Fruit fly (Drosophila melanogaster): ENCODE results near the gene yellow-e.
A peak's percentile ranks its signal among the peaks of the same experiment; 100 is the strongest.

The yellow-e gene

DNA sequence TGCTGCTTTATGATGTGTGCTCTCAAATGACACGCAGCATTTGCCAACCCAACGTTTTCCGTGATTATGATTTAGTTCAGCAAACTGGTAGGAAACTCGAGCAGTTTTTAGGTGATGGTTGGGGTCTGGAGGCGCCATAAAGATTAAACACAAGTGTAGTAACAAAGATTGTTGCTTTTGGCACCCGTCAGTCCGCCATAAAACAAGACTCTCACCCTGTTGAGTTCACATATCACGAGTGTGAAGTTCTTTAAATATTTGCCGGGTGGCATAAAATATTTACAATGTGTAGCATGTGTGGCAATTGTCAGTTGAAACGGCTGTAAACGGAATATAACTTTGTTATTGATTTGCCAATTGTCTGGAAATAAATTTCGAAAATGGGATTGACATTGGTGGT is 26.6 kb upstream of the yellow-e start:
- no peak for TF ChIP-seq CG14655 (GFP tag; optimal IDR thresholded peaks at IDR 0.05)
- TF ChIP-seq CG34367 (tag; optimal IDR thresholded peaks at IDR 0.05), result no peak
- no peak for TF ChIP-seq CG4496 (GFP tag; IDR thresholded peaks at IDR 0.05)
- no peak for TF ChIP-seq CG9948 (tag; optimal IDR thresholded peaks at IDR 0.05)
- TF ChIP-seq CG17806 (tag; optimal IDR thresholded peaks at IDR 0.05), result no peak

DNA sequence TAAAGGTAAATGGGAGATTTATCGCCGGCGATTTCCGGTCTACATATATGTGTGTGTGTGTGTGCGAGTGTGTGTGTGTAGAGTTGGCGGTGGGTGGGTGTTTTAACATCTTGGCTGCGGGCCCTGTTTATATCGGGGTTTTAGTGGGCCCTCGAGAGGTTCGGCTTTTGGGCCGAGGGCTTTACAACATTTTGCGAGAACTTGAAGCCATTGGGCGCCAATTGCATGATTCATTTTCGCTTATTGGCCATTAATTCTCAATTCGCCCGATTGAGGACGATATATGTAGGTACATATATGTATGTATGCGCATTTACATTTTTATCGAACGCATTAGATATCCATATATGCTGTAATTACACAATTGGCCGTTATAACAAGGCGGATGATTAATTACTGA is 20.8 kb upstream of the yellow-e start:
- TF ChIP-seq CG15710 (tag; optimal IDR thresholded peaks at IDR 0.05) (no peak), CG4496 (GFP tag; IDR thresholded peaks at IDR 0.05) (no peak), Pif1B (GFP tag; optimal IDR thresholded peaks at IDR 0.05) (no peak), CG8159 (tag; optimal IDR thresholded peaks at IDR 0.05) (no peak), CG12605 (GFP tag; IDR thresholded peaks at IDR 0.05) (no peak), CG9948 (tag; optimal IDR thresholded peaks at IDR 0.05) (no peak), gl (tag; optimal IDR thresholded peaks at IDR 0.05) (no peak), D1 (tag; optimal IDR thresholded peaks at IDR 0.05) (no peak), Ets98B (GFP tag; IDR thresholded peaks at IDR 0.05) (no peak), rn (GFP tag; IDR thresholded peaks at IDR 0.05) (no peak), CG14655 (GFP tag; optimal IDR thresholded peaks at IDR 0.05) (no peak), Snoo (tag; optimal IDR thresholded peaks at IDR 0.05) (no peak), CG17806 (tag; optimal IDR thresholded peaks at IDR 0.05) (no peak)

DNA sequence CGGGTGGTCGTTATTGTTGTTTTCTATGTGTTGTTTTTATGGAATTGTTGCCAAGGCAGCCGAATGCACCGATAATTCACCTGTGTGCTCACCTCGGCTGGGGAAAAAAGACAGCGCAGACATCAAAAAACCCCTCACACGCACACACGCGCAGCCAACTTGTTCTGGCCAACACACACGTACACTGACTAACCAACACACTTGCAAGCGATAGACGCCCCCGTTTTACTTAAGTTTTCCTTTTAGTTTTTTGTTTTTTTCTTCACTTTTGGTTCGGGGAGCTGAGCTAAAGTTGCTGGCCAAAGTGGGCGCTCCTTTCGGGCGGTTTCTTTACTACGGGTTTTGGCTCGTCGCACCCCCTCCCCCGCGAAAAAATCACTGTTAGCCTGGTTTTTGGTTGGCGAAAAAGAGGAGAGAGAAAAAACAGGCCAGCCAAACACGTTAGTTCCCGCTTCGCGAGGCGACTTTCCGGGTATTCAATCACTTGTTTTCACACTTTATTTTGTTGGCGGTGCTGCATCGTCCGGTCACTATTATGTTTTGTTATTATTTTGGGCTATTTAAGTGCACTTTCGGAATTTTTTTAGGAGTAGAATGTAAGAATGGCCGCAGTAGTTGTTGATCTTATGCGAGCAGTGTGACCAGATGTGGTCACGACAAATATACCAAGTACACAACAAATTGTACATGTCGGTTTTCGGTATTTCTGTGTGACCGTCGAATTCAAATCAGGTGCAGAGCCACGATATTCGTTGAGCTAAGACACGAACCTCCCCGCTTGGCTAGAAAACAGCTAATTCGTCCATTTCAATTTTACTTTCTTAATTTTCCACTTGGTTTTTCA is 19.5 kb upstream of the yellow-e start, which contains the start of gene yrt:
Gene yrt (minus strand): TSS at position 660 of the 844 bp plus-strand sequence.
- TF ChIP-seq fd96Ca (GFP tag; IDR thresholded peaks at IDR 0.05) (no peak), CG10348 (GFP tag; IDR thresholded peaks at IDR 0.05) (no peak), CG34367 (tag; optimal IDR thresholded peaks at IDR 0.05) (no peak), CG15710 (tag; optimal IDR thresholded peaks at IDR 0.05) (no peak), CG13204 (GFP tag; optimal IDR thresholded peaks at IDR 0.05) (peak; percentile 9), CG8159 (tag; optimal IDR thresholded peaks at IDR 0.05) (no peak), CG32121 (GFP tag; IDR thresholded peaks at IDR 0.05) (0 out of 2 replicates have a peak, but pooled peaks have one; percentile 9)

DNA sequence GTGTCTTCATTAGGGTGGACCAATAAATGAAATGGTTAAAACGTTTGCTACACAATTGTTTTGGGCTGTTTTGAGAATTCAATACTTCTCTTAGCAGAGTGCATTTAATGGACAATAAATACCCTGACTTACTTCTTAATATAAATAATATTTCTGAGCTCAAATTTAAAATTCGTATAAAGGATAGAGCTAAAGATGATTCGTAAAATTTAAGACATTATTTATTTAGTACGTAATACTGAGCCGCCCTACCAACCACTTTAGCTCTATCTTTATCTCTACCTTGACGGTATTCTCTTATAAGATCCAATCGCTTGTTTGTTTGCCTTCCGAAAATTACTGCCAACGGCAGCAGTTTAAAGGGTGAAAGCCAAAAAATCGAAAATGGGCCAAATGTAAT is 18.5 kb upstream of the yellow-e start:
- peak; percentile 87 for TF ChIP-seq CG34367 (tag; optimal IDR thresholded peaks at IDR 0.05)
- TF ChIP-seq Ets98B (GFP tag; IDR thresholded peaks at IDR 0.05), result peak; percentile 73
- peak; percentile 59; the same call in 1 of the 2 replicates for TF ChIP-seq CG32121 (GFP tag; IDR thresholded peaks at IDR 0.05)
- TF ChIP-seq CG8159 (tag; optimal IDR thresholded peaks at IDR 0.05), result peak; percentile 97
- peak; percentile 53 for TF ChIP-seq gl (tag; optimal IDR thresholded peaks at IDR 0.05)
- peak; percentile 72 for TF ChIP-seq CG14655 (GFP tag; optimal IDR thresholded peaks at IDR 0.05)
- peak; percentile 58 for TF ChIP-seq CG13204 (GFP tag; optimal IDR thresholded peaks at IDR 0.05)
- peak; percentile 87 for TF ChIP-seq CG4496 (GFP tag; IDR thresholded peaks at IDR 0.05)
- peak; percentile 80 for TF ChIP-seq Pif1A (GFP tag; optimal IDR thresholded peaks at IDR 0.05)
- peak; percentile 85 for TF ChIP-seq CG9948 (tag; optimal IDR thresholded peaks at IDR 0.05)
- TF ChIP-seq rn (GFP tag; IDR thresholded peaks at IDR 0.05), result peak; percentile 39; the same call in 1 of the 2 replicates
- 0 out of 3 replicates have a peak, but pooled peaks have one; percentile 30 for TF ChIP-seq fd96Ca (GFP tag; IDR thresholded peaks at IDR 0.05)
- peak; percentile 75 for TF ChIP-seq Pif1B (GFP tag; optimal IDR thresholded peaks at IDR 0.05)
- TF ChIP-seq D1 (tag; optimal IDR thresholded peaks at IDR 0.05), result peak; percentile 35
- no peak for TF ChIP-seq EcR (GFP tag; optimal IDR thresholded peaks at IDR 0.05)
- peak; percentile 74 for TF ChIP-seq CG8301 (tag; optimal IDR thresholded peaks at IDR 0.05)
- peak; percentile 77 for TF ChIP-seq Snoo (tag; optimal IDR thresholded peaks at IDR 0.05)
- TF ChIP-seq CG12605 (GFP tag; IDR thresholded peaks at IDR 0.05), result peak; percentile 83
- TF ChIP-seq CG10348 (GFP tag; IDR thresholded peaks at IDR 0.05), result 0 out of 2 replicates have a peak, but pooled peaks have one; percentile 15
- peak; percentile 70 for TF ChIP-seq CG17806 (tag; optimal IDR thresholded peaks at IDR 0.05)
- TF ChIP-seq CG15710 (tag; optimal IDR thresholded peaks at IDR 0.05), result peak; percentile 88

DNA sequence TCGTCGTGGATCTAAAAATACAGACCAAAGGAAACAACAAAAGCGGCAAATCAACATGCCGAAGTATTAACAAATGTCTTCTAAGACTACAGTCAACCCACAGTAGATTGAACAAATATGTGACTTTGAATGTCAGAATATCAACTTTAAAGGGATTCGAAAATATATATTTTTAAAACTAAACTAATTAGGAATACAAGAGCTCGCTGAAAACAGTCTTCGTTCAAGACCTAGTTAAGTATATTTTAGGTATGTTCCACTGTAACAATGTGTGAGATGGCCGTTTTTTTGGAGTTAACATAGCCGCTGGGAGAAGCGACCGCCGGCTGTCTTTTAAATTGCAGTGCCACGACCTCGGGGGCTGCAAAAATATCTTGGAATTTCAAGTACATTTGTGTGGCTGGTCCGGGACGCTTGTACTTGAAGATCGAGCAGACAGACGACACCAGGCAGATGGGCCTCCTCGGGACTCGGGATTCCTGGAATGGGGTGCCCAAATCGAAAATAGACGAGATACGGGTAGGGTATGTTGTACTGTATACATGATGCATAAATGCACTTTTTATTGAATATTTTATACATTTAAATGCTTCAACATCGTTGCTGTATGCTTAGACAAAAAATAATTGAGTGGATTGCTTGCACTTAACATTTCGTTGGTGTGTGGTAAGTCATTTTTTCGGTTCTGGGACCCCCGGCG is 13.4 kb upstream of the yellow-e start:
- peak; percentile 53 for TF ChIP-seq Pif1B (GFP tag; optimal IDR thresholded peaks at IDR 0.05)
- peak; percentile 65 for TF ChIP-seq CG9948 (tag; optimal IDR thresholded peaks at IDR 0.05)
- TF ChIP-seq CG13204 (GFP tag; optimal IDR thresholded peaks at IDR 0.05), result no peak
- peak; percentile 63 for TF ChIP-seq CG12605 (GFP tag; IDR thresholded peaks at IDR 0.05)
- peak; percentile 71 for TF ChIP-seq Pif1A (GFP tag; optimal IDR thresholded peaks at IDR 0.05)
- peak; percentile 77 for TF ChIP-seq CG8301 (tag; optimal IDR thresholded peaks at IDR 0.05)
- TF ChIP-seq CG15710 (tag; optimal IDR thresholded peaks at IDR 0.05), result peak; percentile 60
- 0 out of 2 replicates have a peak, but pooled peaks have one; percentile 24 for TF ChIP-seq rn (GFP tag; IDR thresholded peaks at IDR 0.05)
- TF ChIP-seq CG4496 (GFP tag; IDR thresholded peaks at IDR 0.05), result peak; percentile 84
- TF ChIP-seq Snoo (tag; optimal IDR thresholded peaks at IDR 0.05), result peak; percentile 35
- TF ChIP-seq CG14655 (GFP tag; optimal IDR thresholded peaks at IDR 0.05), result peak; percentile 82
- peak; percentile 75 for TF ChIP-seq CG17806 (tag; optimal IDR thresholded peaks at IDR 0.05)
- TF ChIP-seq CG8159 (tag; optimal IDR thresholded peaks at IDR 0.05), result peak; percentile 66
- no peak for TF ChIP-seq D1 (tag; optimal IDR thresholded peaks at IDR 0.05)
- TF ChIP-seq CG34367 (tag; optimal IDR thresholded peaks at IDR 0.05), result peak; percentile 61
- no peak for TF ChIP-seq EcR (GFP tag; optimal IDR thresholded peaks at IDR 0.05)
- TF ChIP-seq CG10348 (GFP tag; IDR thresholded peaks at IDR 0.05), result peak; percentile 40; the same call in 1 of the 2 replicates
- TF ChIP-seq gl (tag; optimal IDR thresholded peaks at IDR 0.05), result no peak
- TF ChIP-seq fd96Ca (GFP tag; IDR thresholded peaks at IDR 0.05), result no peak
- TF ChIP-seq CG32121 (GFP tag; IDR thresholded peaks at IDR 0.05), result peak; percentile 75
- peak; percentile 70 for TF ChIP-seq Ets98B (GFP tag; IDR thresholded peaks at IDR 0.05)

Data from whole organism, pupa.